Fruit fly (Drosophila melanogaster): ENCODE measurements around the gene CG5921.

The CG5921 gene

DNA sequence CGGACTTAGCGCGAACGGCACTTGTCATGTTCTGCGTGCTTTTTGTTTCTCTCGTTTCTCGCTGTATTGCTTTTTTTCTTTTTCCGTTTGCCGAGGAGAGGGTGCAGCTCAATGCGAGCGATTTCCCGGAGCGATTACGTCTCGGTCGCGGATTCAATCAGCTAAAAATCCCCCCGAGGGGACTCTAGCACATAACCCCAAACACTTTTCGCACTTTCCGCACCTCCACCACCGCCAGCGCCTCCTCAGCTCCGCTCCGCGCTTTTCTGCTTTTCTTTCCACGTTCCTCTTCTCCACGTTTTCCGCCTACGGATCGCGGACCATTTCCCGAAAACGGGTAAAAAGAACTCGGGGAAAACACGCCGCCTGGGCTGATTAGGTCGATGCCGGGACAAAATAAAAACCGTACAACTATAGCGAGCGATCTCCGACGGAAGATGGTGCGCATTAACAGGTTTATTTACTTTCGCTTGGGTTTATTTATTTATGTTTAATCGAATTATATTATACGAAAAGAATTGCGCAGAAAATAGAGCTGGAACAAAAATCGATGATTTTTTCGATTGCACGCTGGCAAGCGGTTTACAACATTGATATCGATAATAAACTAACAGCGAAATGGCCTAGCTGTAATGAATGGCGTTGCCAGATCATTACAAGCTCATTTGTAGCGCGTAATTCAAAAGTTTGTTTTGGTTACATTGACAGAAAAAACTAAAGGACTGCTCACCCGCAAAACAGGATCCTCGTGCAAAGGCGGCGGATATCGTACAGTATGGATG, 39.2 kb downstream of the CG5921 start, which contains the start of gene raptor:
Gene raptor (minus strand): TSS at position 523 of the 782 bp plus-strand sequence.
- TF ChIP-seq Rel (GFP tag; optimal IDR thresholded peaks at IDR 0.05) (no peak), Rel (tag; optimal IDR thresholded peaks at IDR 0.05) (peak; percentile 81), psq (GFP tag; optimal IDR thresholded peaks at IDR 0.05) (peak; percentile 56), Abd-B (GFP tag; optimal IDR thresholded peaks at IDR 0.05) (no peak)

- TF ChIP-seq CG32264 (GFP tag; optimal IDR thresholded peaks at IDR 0.05) (no peak), brk (GFP tag; optimal IDR thresholded peaks at IDR 0.05) (no peak), OdsH (GFP tag; optimal IDR thresholded peaks at IDR 0.05) (peak; percentile 1), GATAd (GFP tag; optimal IDR thresholded peaks at IDR 0.05) (no peak), CG9705 (GFP tag; optimal IDR thresholded peaks at IDR 0.05) (no peak), psq (GFP tag; optimal IDR thresholded peaks at IDR 0.05) (peak; percentile 32), Hr78 (GFP tag; optimal IDR thresholded peaks at IDR 0.05) (no peak), Abd-B (GFP tag; optimal IDR thresholded peaks at IDR 0.05) (no peak), sage (GFP tag; optimal IDR thresholded peaks at IDR 0.05) (no peak), Vsx2 (GFP tag; optimal IDR thresholded peaks at IDR 0.05; ENCODE audit: partially characterized antibody) (no peak), Rel (GFP tag; optimal IDR thresholded peaks at IDR 0.05) (no peak), Rel (tag; optimal IDR thresholded peaks at IDR 0.05) (peak; percentile 49), tai (GFP tag; optimal IDR thresholded peaks at IDR 0.05) (no peak), sv (GFP tag; optimal IDR thresholded peaks at IDR 0.05) (no peak), Dif (GFP tag; optimal IDR thresholded peaks at IDR 0.05; ENCODE audit: partially characterized antibody) (no peak), lola (GFP tag; optimal IDR thresholded peaks at IDR 0.05) (no peak), foxo (GFP tag; optimal IDR thresholded peaks at IDR 0.05) (peak in 1 of 2 experiments; percentile 46), Hnf4 (GFP tag; optimal IDR thresholded peaks at IDR 0.05) (no peak), br (GFP tag; optimal IDR thresholded peaks at IDR 0.05) (peak; percentile 19), rgr (GFP tag; optimal IDR thresholded peaks at IDR 0.05) (no peak), Jra (GFP tag; optimal IDR thresholded peaks at IDR 0.05) (no peak), HLH106 (tag; optimal IDR thresholded peaks at IDR 0.05) (peak; percentile 48), Hr83 (GFP tag; optimal IDR thresholded peaks at IDR 0.05; ENCODE audit: poor library complexity, severe bottlenecking) (no peak), dl (GFP tag; optimal IDR thresholded peaks at IDR 0.05; ENCODE audit: insufficient read depth in 1 of 2, partially characterized antibody in 2 of 2) (no peak), dmrt93B (GFP tag; optimal IDR thresholded peaks at IDR 0.05) (peak; percentile 6), N (GFP tag; optimal IDR thresholded peaks at IDR 0.05) (no peak), Dfd (GFP tag; optimal IDR thresholded peaks at IDR 0.05) (no peak), pan (optimal IDR thresholded peaks at IDR 0.05) (no peak), dsf (GFP tag; optimal IDR thresholded peaks at IDR 0.05; ENCODE audit: borderline replicate concordance) (no peak), ey (GFP tag; optimal IDR thresholded peaks at IDR 0.05) (peak; percentile 14), h (GFP tag; optimal IDR thresholded peaks at IDR 0.05) (peak; percentile 31), CrebA (GFP tag; optimal IDR thresholded peaks at IDR 0.05; ENCODE audit: borderline replicate concordance) (no peak), Myc (optimal IDR thresholded peaks at IDR 0.05) (no peak), fru (GFP tag; optimal IDR thresholded peaks at IDR 0.05) (peak; percentile 44), Sp1 (GFP tag; optimal IDR thresholded peaks at IDR 0.05) (no peak), Mio (GFP tag; optimal IDR thresholded peaks at IDR 0.05) (no peak), jim (GFP tag; optimal IDR thresholded peaks at IDR 0.05) (no peak), woc (GFP tag; optimal IDR thresholded peaks at IDR 0.05) (peak; percentile 49), usp (GFP tag; optimal IDR thresholded peaks at IDR 0.05) (no peak)
Measured at dm6 chrX:6090809-6091667, 40.4 kb downstream of the CG5921 start, which contains the start of the genes Nep1 and Mipp2. TSS of gene Nep1 (plus strand) at chrX:6091205. TSS of gene Mipp2 (minus strand) at chrX:6091471.

Data from whole organism, wandering third instar larva.